Worm (Caenorhabditis elegans) whole organism, L4/young adult: ENCODE measurements around the gene fbxa-194.

Experiments used
- W03F9.2 ChIP-seq: fragments of 150-350 bp; optimal IDR thresholded peaks from 2 replicates; lab custom pipeline; 2014; ENCODE audit warnings: missing biosample characterization, missing genetic modification characterization
- dao-5 ChIP-seq: sonication (generic microtip); optimal IDR thresholded peaks from 2 replicates; lab custom pipeline; 2016; ENCODE audit warnings: missing genotype, missing genetic modification characterization, moderate library complexity, missing compliant biosample characterization
- him-1 ChIP-seq: sonication (generic microtip); optimal IDR thresholded peaks from 2 replicates; lab custom pipeline; 2016; ENCODE audit warnings: missing genotype, missing genetic modification reagents, missing genetic modification characterization, missing compliant biosample characterization

The fbxa-194 gene

ce11 chrV:19771660-19772059 lies 6.8 kb downstream of the fbxa-194 start, which contains the start of gene M162.15:
Gene M162.15, minus strand, starts transcription at chrV:19771760.
- TF ChIP-seq W03F9.2 (tag; lab: Kevin White, UChicago) (no peak), him-1 (tag; lab: Kevin White, UChicago) (no peak), dao-5 (tag; lab: Kevin White, UChicago) (no peak)

DNA sequence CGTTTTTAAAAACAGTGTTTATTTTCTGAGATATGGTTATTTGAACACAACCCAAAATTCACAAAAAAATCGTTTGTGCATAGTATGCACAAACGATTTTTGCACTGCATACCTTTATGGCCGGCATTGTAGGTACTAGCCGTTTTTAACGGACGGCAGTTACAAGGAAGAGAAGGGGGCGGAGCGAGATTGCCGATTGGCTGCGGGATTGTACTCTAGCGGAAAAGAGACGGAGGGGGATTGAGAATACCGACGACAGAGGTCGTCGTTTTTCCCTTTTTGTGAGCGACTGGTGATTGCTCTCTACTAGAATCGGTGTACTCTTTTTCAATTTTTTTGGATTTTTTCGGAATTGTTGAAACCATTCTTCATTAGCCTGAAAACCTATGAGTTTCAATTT lies 10.8 kb downstream of the fbxa-194 start:
- no peak for TF ChIP-seq him-1 (tag; lab: Kevin White, UChicago)
- TF ChIP-seq dao-5 (tag; lab: Kevin White, UChicago): no peak
- TF ChIP-seq W03F9.2 (tag; lab: Kevin White, UChicago): no peak

DNA sequence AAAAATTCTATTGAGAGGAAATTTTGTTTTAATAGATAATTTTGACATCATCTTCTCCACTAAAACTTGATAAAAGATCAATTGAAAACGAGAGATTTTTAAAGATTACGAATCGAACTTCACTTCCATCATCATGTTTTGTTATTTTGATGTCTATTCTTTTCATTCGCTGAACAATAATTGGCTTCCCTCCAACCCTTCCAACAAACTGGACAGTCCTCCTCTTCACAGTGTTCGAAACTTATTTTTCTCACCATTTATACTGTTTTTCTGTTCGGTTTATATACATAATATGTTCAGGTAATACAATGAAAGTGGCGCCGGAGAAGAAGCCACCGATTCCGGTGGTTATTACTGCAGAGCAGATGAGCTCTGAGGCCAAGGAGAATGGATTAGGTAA lies 17.8 kb downstream of the fbxa-194 start, which contains the start of gene M162.5:
TSS of gene M162.5 (plus strand) at position 301 of the 400 bp plus-strand sequence.
- no peak for TF ChIP-seq him-1 (tag; lab: Kevin White, UChicago)
- no peak for TF ChIP-seq W03F9.2 (tag; lab: Kevin White, UChicago)
- TF ChIP-seq dao-5 (tag; lab: Kevin White, UChicago): no peak

ce11 chrV:19759282-19759681 lies 19.2 kb downstream of the fbxa-194 start:
- TF ChIP-seq dao-5 (tag; lab: Kevin White, UChicago) (no peak), him-1 (tag; lab: Kevin White, UChicago) (no peak), W03F9.2 (tag; lab: Kevin White, UChicago) (no peak)

DNA sequence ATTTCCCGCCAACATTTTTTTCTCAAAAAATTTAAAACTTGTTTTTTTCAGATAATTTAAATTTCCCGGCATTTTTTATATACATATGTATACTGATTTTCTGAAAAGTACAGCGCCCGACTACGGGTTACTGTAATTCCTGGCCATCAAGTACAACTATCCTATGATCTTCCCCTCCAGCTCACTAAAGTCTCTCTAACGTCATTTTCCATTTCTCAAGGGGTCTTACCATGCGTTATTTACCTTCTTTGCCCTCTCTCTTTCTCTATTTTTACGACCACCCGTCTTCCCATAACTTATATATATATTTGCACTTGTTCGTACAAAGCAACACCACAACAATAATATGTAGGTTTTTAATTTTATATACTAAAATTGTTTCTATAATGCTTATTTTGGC lies 22.3 kb downstream of the fbxa-194 start, which contains the start of gene W04E12.9:
TSS of gene W04E12.9 (plus strand) at position 301 of the 400 bp plus-strand sequence.
- TF ChIP-seq dao-5 (tag; lab: Kevin White, UChicago) (no peak), W03F9.2 (tag; lab: Kevin White, UChicago) (no peak), him-1 (tag; lab: Kevin White, UChicago) (no peak)

- TF ChIP-seq him-1 (tag; lab: Kevin White, UChicago) (no peak), dao-5 (tag; lab: Kevin White, UChicago) (no peak), W03F9.2 (tag; lab: Kevin White, UChicago) (no peak)
Measured at ce11 chrV:19755260-19755659, 23.2 kb downstream of the fbxa-194 start, which contains the start of gene clec-50. Gene clec-50, minus strand, starts transcription at chrV:19755368.

DNA sequence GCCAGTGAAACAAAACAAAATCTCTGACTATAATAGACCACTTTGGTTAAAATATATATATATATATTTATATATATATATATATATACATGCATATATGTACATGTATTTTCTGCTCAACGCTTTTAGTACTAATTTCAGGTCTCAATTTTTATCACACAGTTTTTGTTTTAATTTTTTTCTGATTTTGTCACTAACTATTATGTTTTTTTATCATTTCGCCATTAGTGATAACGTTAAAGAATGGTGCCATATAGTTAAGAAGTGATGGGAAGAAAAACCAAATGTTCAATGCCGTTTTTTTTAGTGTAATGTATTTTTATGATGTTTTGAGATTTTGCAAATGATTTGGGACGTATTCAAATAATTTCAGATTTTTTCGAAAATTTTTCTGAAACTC lies 24.2 kb downstream of the fbxa-194 start:
- TF ChIP-seq him-1 (tag; lab: Kevin White, UChicago): no peak
- TF ChIP-seq dao-5 (tag; lab: Kevin White, UChicago): no peak

ce11 chrV:19752879-19753278 lies 25.6 kb downstream of the fbxa-194 start:
- TF ChIP-seq him-1 (tag; lab: Kevin White, UChicago) (no peak), dao-5 (tag; lab: Kevin White, UChicago) (no peak), W03F9.2 (tag; lab: Kevin White, UChicago) (no peak)

DNA sequence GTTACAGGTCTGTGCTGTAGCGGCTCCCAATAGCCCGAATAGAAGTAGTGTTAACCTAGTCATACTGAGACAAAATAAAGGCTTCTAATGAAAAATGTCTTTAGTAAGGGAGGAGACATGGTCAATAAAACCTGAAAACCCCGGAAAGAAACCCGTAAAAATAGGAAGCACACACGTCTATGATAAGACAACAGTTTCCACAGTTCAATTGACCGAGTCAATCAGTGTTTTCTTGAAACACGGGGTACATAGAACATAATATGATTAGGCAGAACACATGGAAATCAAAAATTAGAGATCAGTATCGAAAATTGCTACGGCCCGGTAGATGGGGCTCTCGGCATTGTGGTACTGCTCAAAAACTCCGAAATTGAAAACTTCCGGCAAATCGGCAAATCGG lies 27.4 kb downstream of the fbxa-194 start, which contains the start of gene clec-49:
TSS of gene clec-49 (minus strand) at position 103 of the 400 bp plus-strand sequence.
- no peak for TF ChIP-seq him-1 (tag; lab: Kevin White, UChicago)
- no peak for TF ChIP-seq W03F9.2 (tag; lab: Kevin White, UChicago)
- TF ChIP-seq dao-5 (tag; lab: Kevin White, UChicago): no peak

- no peak for TF ChIP-seq him-1 (tag; lab: Kevin White, UChicago)
- no peak for TF ChIP-seq W03F9.2 (tag; lab: Kevin White, UChicago)
- no peak for TF ChIP-seq dao-5 (tag; lab: Kevin White, UChicago)
Measured at ce11 chrV:19747144-19747543, 31.4 kb downstream of the fbxa-194 start.

ce11 chrV:19745852-19746251 lies 32.7 kb downstream of the fbxa-194 start, which contains the start of gene W04E12.5:
Gene W04E12.5, plus strand, starts transcription at chrV:19746152.
- TF ChIP-seq dao-5 (tag; lab: Kevin White, UChicago): no peak
- TF ChIP-seq W03F9.2 (tag; lab: Kevin White, UChicago): no peak
- no peak for TF ChIP-seq him-1 (tag; lab: Kevin White, UChicago)

DNA sequence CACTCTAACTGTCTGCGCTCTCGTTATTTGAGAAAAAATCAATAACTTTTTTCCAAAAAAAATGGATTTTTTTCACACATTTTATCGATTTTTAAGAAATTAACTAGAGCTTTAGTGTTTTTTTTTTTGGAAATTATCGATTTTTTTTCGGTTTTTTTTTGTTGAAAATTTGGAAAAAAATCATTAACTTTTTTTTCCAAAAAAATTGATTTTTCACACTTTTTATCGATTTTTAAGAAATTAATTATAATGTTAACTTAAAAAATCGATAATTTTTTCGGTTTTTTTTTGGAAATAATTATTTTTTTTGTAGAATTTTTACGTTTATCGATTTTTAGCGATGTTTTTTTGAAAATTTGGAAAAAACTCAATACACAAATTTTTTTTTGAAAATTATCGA lies 34.3 kb downstream of the fbxa-194 start:
- TF ChIP-seq him-1 (tag; lab: Kevin White, UChicago) (no peak), W03F9.2 (tag; lab: Kevin White, UChicago) (no peak), dao-5 (tag; lab: Kevin White, UChicago) (no peak)

DNA sequence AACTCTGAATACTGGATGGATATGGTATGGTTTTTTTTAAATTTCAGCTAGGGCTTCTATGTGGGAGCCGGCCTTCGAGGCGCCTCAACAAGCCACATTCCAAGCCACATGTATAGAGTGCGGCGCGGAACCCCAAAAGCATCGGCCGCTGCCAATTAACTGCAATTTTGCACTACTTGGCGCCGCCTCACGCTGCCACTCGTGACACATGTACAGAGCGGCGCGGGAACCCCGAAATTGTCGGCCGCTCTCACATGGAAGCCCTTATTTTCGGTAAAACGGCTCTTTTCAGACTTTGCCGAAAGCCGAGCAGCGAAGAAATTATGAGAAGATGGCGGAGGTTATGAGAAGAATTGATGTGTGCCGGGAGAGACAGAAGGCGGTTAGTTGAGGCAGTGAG lies 34.7 kb downstream of the fbxa-194 start:
- no peak for TF ChIP-seq him-1 (tag; lab: Kevin White, UChicago)
- no peak for TF ChIP-seq dao-5 (tag; lab: Kevin White, UChicago)
- no peak for TF ChIP-seq W03F9.2 (tag; lab: Kevin White, UChicago)

- TF ChIP-seq dao-5 (tag; lab: Kevin White, UChicago) (no peak), him-1 (tag; lab: Kevin White, UChicago) (no peak), W03F9.2 (tag; lab: Kevin White, UChicago) (no peak)
Measured at ce11 chrV:19743305-19743704, 35.2 kb downstream of the fbxa-194 start, which contains the start of gene W04E12.4. Gene W04E12.4, plus strand, starts transcription at chrV:19743605.
